Worm (Caenorhabditis elegans): ENCODE results near the gene sym-1.

DNA sequence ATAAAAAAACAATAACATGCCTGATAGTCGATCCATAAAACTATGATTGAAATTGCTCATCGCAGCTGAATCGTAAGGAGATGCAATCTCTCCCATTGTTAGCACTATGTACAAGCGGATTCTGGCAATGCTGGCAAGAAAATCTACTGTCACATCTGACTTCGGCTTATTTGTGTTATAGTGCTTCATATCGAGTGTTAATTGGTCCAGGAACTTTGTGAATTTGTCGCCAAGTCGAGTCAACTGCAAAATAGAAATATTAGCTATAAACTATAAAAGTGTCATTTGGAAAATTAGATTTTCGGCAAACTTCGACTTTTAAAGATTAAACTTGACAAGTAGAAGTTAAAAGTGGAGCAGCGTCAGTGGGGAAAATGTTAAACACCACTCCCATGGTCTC lies 2.9 kb downstream of the sym-1 start:
- TF ChIP-seq lim-6 (tag; optimal IDR thresholded peaks at IDR 0.05) (no peak), zip-5 (tag; optimal IDR thresholded peaks at IDR 0.05) (no peak), ceh-30 (tag; optimal IDR thresholded peaks at IDR 0.05) (no peak), C38D4.7 (GFP tag; optimal IDR thresholded peaks at IDR 0.05) (no peak), pqm-1 (tag; optimal IDR thresholded peaks at IDR 0.05) (no peak), nhr-11 (tag; optimal IDR thresholded peaks at IDR 0.05) (no peak), hlh-30 (tag; optimal IDR thresholded peaks at IDR 0.05; ENCODE audit: insufficient read depth) (no peak), ceh-9 (tag; optimal IDR thresholded peaks at IDR 0.05) (no peak), lin-11 (tag; optimal IDR thresholded peaks at IDR 0.05) (no peak)

Data from whole organism, late embryonic.